Worm (Caenorhabditis elegans): ENCODE data around the gene tag-30.

Gene tag-30

DNA sequence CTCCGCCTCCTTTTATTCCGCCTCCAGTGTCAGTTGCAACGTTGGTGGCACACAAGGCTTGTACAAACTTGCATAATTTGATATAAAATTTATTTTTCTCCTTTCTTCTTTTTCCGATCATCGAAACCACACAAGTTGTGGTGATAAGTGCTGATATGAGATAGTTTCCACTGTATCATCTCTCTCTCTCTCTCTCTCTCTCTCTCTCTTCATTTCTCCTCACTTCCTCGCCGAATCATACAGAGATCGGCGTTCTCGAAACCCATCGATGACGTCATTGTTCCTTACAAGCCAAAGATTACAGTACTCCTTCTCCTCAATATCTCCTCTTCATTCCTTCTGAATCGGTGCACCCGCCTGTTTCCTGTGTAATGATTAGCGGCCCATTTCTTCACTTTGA lies 44.4 kb upstream of the tag-30 start, which contains the start of gene nhr-43:
Gene nhr-43, plus strand, starts transcription at position 233 of the 400 bp plus-strand sequence.
- TF ChIP-seq pqm-1 (tag; optimal IDR thresholded peaks at IDR 0.05), result no peak
- TF ChIP-seq elt-3 (tag; optimal IDR thresholded peaks at IDR 0.05), result peak in 1 of 3 experiments; percentile 72
- no peak for TF ChIP-seq hmg-11 (tag; optimal IDR thresholded peaks at IDR 0.05)
- no peak for TF ChIP-seq sea-2 (GFP tag; optimal IDR thresholded peaks at IDR 0.05)
- no peak for TF ChIP-seq ceh-82 (tag; optimal IDR thresholded peaks at IDR 0.05)
- peak; percentile 64 for TF ChIP-seq nhr-23 (tag; optimal IDR thresholded peaks at IDR 0.05)
- peak; percentile 98 for TF ChIP-seq nhr-43 (tag; optimal IDR thresholded peaks at IDR 0.05; ENCODE audit: poor library complexity, severe bottlenecking)
- peak; percentile 48 for TF ChIP-seq nhr-25 (tag; optimal IDR thresholded peaks at IDR 0.05)
- TF ChIP-seq nfya-1 (tag; optimal IDR thresholded peaks at IDR 0.05; ENCODE audit: insufficient read depth), result peak; percentile 8
- peak; percentile 40 for TF ChIP-seq tbx-2 (tag; optimal IDR thresholded peaks at IDR 0.05)

DNA sequence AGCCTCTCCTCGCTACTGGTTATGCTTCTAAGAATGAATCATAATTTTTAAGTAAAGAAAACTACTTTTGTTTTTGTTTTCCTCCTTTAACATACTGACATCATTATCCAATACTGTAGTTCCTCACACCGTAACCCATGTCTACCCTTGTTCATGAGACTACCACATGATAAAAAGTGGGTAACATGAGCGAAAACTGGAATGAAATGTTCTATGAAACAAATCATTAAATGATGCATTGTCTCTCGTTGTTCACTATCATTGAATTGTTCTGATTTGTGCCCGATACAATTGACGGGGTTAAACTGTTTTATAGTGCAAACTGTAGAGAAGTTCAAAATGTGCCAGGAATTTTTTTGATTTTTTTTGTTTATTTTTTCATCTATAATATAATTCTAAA lies 42.8 kb upstream of the tag-30 start:
- TF ChIP-seq nfya-1 (tag; optimal IDR thresholded peaks at IDR 0.05; ENCODE audit: insufficient read depth) (peak; percentile 47), ama-1 (optimal IDR thresholded peaks at IDR 0.05) (no peak), elt-1 (tag; optimal IDR thresholded peaks at IDR 0.05) (no peak), nhr-25 (tag; optimal IDR thresholded peaks at IDR 0.05) (peak; percentile 47), nhr-23 (tag; optimal IDR thresholded peaks at IDR 0.05) (peak; percentile 74), nhr-28 (tag; optimal IDR thresholded peaks at IDR 0.05) (no peak), elt-3 (tag; optimal IDR thresholded peaks at IDR 0.05) (peak in 2 of 3 experiments; percentile 28 to 36), nhr-43 (tag; optimal IDR thresholded peaks at IDR 0.05; ENCODE audit: poor library complexity, severe bottlenecking) (peak; percentile 93), unc-62 (GFP tag; optimal IDR thresholded peaks at IDR 0.05) (no peak), R02D3.7 (tag; optimal IDR thresholded peaks at IDR 0.05) (no peak), pqm-1 (tag; optimal IDR thresholded peaks at IDR 0.05) (peak; percentile 48), elt-2 (tag; optimal IDR thresholded peaks at IDR 0.05) (peak; percentile 13)

DNA sequence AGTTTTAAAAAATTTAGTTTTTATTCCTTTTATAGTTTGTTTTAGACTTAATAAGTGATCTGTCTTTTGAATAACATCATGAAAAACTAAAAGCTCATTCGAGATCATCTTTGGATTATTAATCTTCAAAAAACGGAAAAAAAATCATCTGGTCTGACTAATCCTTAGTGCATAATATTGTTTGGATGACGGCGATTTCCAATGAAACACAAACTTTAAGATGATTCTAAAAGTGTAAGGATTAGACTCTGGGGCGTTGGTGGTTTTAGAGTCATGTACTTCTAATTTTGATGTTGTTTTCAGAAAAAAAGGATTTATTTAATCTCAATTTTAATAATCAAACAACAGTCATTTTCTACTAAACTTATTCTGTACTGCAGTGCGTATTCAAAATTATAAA lies 38.4 kb upstream of the tag-30 start:
- TF ChIP-seq mml-1 (tag; optimal IDR thresholded peaks at IDR 0.05), result no peak
- no peak for TF ChIP-seq ztf-11 (tag; optimal IDR thresholded peaks at IDR 0.05)
- no peak for TF ChIP-seq hmg-11 (tag; optimal IDR thresholded peaks at IDR 0.05)
- TF ChIP-seq ama-1 (optimal IDR thresholded peaks at IDR 0.05), result no peak
- no peak for TF ChIP-seq ceh-82 (tag; optimal IDR thresholded peaks at IDR 0.05)

DNA sequence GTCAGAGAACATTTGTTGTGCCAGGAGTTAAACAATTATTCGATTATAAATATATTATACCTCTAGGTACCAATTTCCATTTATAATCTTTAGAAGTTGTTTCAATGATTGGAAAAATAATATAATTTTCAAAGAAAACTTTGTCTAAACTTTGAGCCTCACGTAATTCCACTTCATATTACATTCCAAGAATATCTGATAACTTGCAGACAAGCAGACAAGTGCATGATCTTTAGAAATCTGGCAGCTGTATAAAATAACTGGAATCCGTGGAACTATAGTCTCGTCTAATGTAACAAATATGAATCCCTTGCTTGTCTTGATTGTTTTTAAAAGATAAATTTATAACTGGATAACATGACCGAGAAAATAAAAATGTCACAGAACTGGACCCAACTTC lies 37.6 kb upstream of the tag-30 start:
- TF ChIP-seq zag-1 (tag; optimal IDR thresholded peaks at IDR 0.05) (no peak), unc-62 (GFP tag; optimal IDR thresholded peaks at IDR 0.05) (no peak), ztf-4 (tag; optimal IDR thresholded peaks at IDR 0.05) (no peak), ceh-16 (tag; optimal IDR thresholded peaks at IDR 0.05) (no peak), egl-27 (tag; optimal IDR thresholded peaks at IDR 0.05) (no peak), skn-1 (tag; optimal IDR thresholded peaks at IDR 0.05) (no peak), nfya-1 (tag; optimal IDR thresholded peaks at IDR 0.05; ENCODE audit: insufficient read depth) (no peak), lin-15B (tag; optimal IDR thresholded peaks at IDR 0.05) (no peak), nhr-23 (tag; optimal IDR thresholded peaks at IDR 0.05) (no peak), pqm-1 (tag; optimal IDR thresholded peaks at IDR 0.05) (no peak), R02D3.7 (tag; optimal IDR thresholded peaks at IDR 0.05) (no peak)

DNA sequence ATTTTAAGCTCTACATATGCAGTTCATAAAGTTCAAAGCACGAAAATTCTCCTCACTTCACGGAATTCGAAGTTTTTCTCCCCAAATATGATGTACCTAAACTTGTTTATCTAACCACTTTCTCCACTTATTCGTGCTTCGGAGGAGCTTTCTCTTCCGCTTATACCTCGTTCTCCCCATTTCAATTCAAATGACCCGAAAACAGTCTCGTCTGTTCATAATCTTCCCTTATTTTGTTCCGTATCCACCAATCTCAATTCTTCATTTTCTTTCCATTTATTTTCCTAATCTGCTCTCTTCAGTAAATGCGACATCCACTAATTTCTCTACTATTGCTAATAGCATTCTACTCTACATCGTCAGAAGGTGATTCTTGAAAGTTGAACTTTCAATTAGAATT lies 30.4 kb upstream of the tag-30 start, which contains the start of gene let-653:
Gene let-653, plus strand, starts transcription at position 301 of the 400 bp plus-strand sequence.
- TF ChIP-seq nhr-23 (tag; optimal IDR thresholded peaks at IDR 0.05) (no peak), nhr-76 (tag; optimal IDR thresholded peaks at IDR 0.05) (no peak), hmg-11 (tag; optimal IDR thresholded peaks at IDR 0.05) (no peak), ztf-11 (tag; optimal IDR thresholded peaks at IDR 0.05) (no peak), snpc-4 (tag; optimal IDR thresholded peaks at IDR 0.05) (no peak), fkh-2 (tag; optimal IDR thresholded peaks at IDR 0.05) (no peak), zag-1 (tag; optimal IDR thresholded peaks at IDR 0.05) (no peak), ama-1 (optimal IDR thresholded peaks at IDR 0.05) (no peak), sea-2 (GFP tag; optimal IDR thresholded peaks at IDR 0.05) (no peak)

DNA sequence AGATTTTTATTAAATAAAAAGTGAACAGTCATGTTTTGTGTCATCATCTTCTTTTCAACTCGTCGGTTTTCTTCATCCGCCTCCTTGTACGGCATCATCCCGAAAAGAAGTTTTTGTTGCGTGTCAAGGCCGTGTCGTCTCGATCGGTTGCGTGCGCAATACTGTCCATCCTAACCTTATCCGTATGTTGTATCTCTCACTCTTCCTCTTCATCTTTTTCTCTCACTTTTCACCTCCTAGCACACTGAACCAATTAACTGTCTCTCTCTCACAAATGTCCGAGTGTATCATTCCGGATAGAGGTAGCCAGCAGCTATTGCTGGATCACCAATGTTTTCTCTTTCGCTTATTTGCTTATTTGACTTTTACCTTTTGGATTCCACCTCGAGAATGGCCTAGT lies 28.5 kb upstream of the tag-30 start:
- TF ChIP-seq aly-2 (tag; optimal IDR thresholded peaks at IDR 0.05), result no peak
- no peak for TF ChIP-seq skn-1 (tag; optimal IDR thresholded peaks at IDR 0.05)
- TF ChIP-seq tbx-2 (tag; optimal IDR thresholded peaks at IDR 0.05), result no peak
- TF ChIP-seq egl-5 (tag; optimal IDR thresholded peaks at IDR 0.05), result no peak
- TF ChIP-seq pha-4 (tag; optimal IDR thresholded peaks at IDR 0.05), result no peak
- TF ChIP-seq sea-2 (GFP tag; optimal IDR thresholded peaks at IDR 0.05), result no peak
- TF ChIP-seq nhr-43 (tag; optimal IDR thresholded peaks at IDR 0.05; ENCODE audit: poor library complexity, severe bottlenecking), result peak; percentile 45
- no peak for TF ChIP-seq elt-3 (tag; optimal IDR thresholded peaks at IDR 0.05)
- TF ChIP-seq ztf-4 (tag; optimal IDR thresholded peaks at IDR 0.05), result no peak
- TF ChIP-seq nhr-23 (tag; optimal IDR thresholded peaks at IDR 0.05), result peak; percentile 92
- no peak for TF ChIP-seq ceh-82 (tag; optimal IDR thresholded peaks at IDR 0.05)
- no peak for TF ChIP-seq elt-2 (tag; optimal IDR thresholded peaks at IDR 0.05)
- TF ChIP-seq eor-1 (tag; optimal IDR thresholded peaks at IDR 0.05), result no peak
- TF ChIP-seq nhr-25 (tag; optimal IDR thresholded peaks at IDR 0.05), result peak; percentile 44
- TF ChIP-seq fos-1 (tag; optimal IDR thresholded peaks at IDR 0.05), result no peak
- TF ChIP-seq nhr-76 (tag; optimal IDR thresholded peaks at IDR 0.05), result no peak
- TF ChIP-seq unc-62 (GFP tag; optimal IDR thresholded peaks at IDR 0.05), result no peak
- TF ChIP-seq hmg-11 (tag; optimal IDR thresholded peaks at IDR 0.05), result no peak
- TF ChIP-seq egl-27 (tag; optimal IDR thresholded peaks at IDR 0.05), result no peak
